Worm (Caenorhabditis elegans) whole organism, L1 larva: ENCODE results near the gene C15C8.6.

ENCODE experiments used
- ama-1 ChIP-seq: fragments of 150-350 bp; optimal IDR thresholded peaks from 2 replicates; lab custom pipeline; 2014
- dpl-1 ChIP-seq, 3 experiments: fragments of 150-350 bp in 2 of 3; sonication (generic microtip) in 1 of 3; optimal IDR thresholded peaks; 2 replicates each; lab custom pipeline; 2014 to 2017; ENCODE audit warnings: missing biosample characterization in 3 of 3, missing genetic modification characterization in 3 of 3, missing genetic modification reagents in 3 of 3
- egl-13 ChIP-seq: sonication (generic microtip); optimal IDR thresholded peaks from 2 replicates; lab custom pipeline; 2016; ENCODE audit warnings: missing genotype, missing genetic modification reagents, missing genetic modification characterization, missing compliant biosample characterization
- elt-3 ChIP-seq, 6 experiments: fragments of 150-350 bp in 1 of 6; sonication (generic microtip); optimal IDR thresholded peaks; 2 replicates each; lab custom pipeline; 2017 to 2018; ENCODE audit warnings: missing biosample characterization in 6 of 6, missing genetic modification characterization in 6 of 6, inconsistent platforms in 1 of 6
- mdl-1 ChIP-seq, 2 experiments: fragments of 150-350 bp; optimal IDR thresholded peaks; 2 replicates each; lab custom pipeline; 2014 to 2017; ENCODE audit warnings: missing biosample characterization in 2 of 2, missing genetic modification characterization in 2 of 2, inconsistent platforms in 1 of 2
- swsn-7 ChIP-seq: sonication (generic microtip); optimal IDR thresholded peaks from 2 replicates; lab custom pipeline; 2016; ENCODE audit warnings: missing genetic modification characterization, missing compliant biosample characterization

DNA sequence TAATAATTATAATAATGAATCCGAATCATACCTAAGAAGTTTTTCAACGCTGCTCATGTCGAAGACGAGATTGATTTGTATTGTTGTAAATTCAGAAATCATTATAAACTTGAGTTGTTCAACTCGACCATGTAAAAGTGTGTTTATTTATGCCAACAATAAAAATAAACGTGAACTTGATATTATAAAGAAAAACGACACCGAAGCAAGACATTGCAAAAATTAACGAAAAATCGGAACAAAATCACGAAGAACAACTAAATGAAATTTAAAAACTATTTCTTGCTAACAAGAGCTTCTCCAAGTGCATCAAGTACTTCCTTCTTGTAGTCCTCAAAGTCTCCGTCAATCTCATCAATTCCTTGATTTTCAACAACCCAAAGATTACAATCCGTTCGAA, 9.6 kb upstream of the C15C8.6 start, which contains the start of gene F18E2.15:
- no peak for TF ChIP-seq mdl-1 (tag; optimal IDR thresholded peaks at IDR 0.05; lab: Kevin White, UChicago)
- no peak for TF ChIP-seq elt-3 (tag; optimal IDR thresholded peaks at IDR 0.05; lab: Kevin White, UChicago)
- no peak for TF ChIP-seq dpl-1 (GFP tag; optimal IDR thresholded peaks at IDR 0.05; lab: Kevin White, UChicago)
- TF ChIP-seq swsn-7 (tag; lab: Kevin White, UChicago), result no peak
- no peak for TF ChIP-seq egl-13 (tag; lab: Kevin White, UChicago)
- TF ChIP-seq ama-1 (lab: Kevin White, UChicago), result no peak
